Worm (Caenorhabditis elegans) whole organism, L2 larva: ENCODE data around the gene nuo-5.

Experiments used
- C34F6.9 ChIP-seq: fragments of 150-350 bp; optimal IDR thresholded peaks from 2 replicates; lab custom pipeline; 2014; ENCODE audit warnings: missing biosample characterization, missing genetic modification characterization
- unc-62 ChIP-seq: fragments of 150-350 bp; optimal IDR thresholded peaks from 2 replicates; lab custom pipeline; 2014; ENCODE audit warnings: missing biosample characterization, missing genetic modification reagents, missing genetic modification characterization
- ztf-4 ChIP-seq: fragments of 150-350 bp; optimal IDR thresholded peaks from 2 replicates; lab custom pipeline; 2014; ENCODE audit warnings: missing biosample characterization, missing genetic modification characterization

- TF ChIP-seq unc-62 (GFP tag; lab: Kevin White, UChicago) (no peak), C34F6.9 (no peak), ztf-4 (tag; lab: Kevin White, UChicago) (no peak)
Measured at ce11 chrV:2746404-2746803, 47.6 kb downstream of the nuo-5 start.
